Worm (Caenorhabditis elegans) whole organism, L1 larva: ENCODE measurements around the gene Y75B7B.1.

Source experiments
- dpl-1 ChIP-seq, 3 experiments: fragments of 150-350 bp in 2 of 3; sonication (generic microtip) in 1 of 3; optimal IDR thresholded peaks; 2 replicates each; lab custom pipeline; 2014 to 2017; ENCODE audit warnings: missing biosample characterization in 3 of 3, missing genetic modification characterization in 3 of 3, missing genetic modification reagents in 3 of 3
- elt-2 ChIP-seq: sonication (generic microtip); optimal IDR thresholded peaks from 2 replicates; lab custom pipeline; 2016; ENCODE audit warnings: missing genetic modification characterization, mild to moderate bottlenecking, inconsistent platforms, missing compliant biosample characterization, missing genetic modification reagents
- fkh-10 ChIP-seq: sonication (generic microtip); optimal IDR thresholded peaks from 2 replicates; lab custom pipeline; 2017; ENCODE audit warnings: missing biosample characterization, missing genetic modification reagents, missing genetic modification characterization
- hlh-17 ChIP-seq: fragments of 200-800 bp; sonication (Bioruptor generic); optimal IDR thresholded peaks from 2 replicates; lab custom pipeline; 2018; ENCODE audit warnings: missing genetic modification characterization, mild to moderate bottlenecking, missing compliant biosample characterization, moderate library complexity, borderline replicate concordance
- lin-14 ChIP-seq: fragments of 200-800 bp; sonication (Bioruptor generic); optimal IDR thresholded peaks from 2 replicates; lab custom pipeline; 2018; ENCODE audit warnings: mild to moderate bottlenecking, missing genetic modification characterization, moderate library complexity, missing compliant biosample characterization
- mdl-1 ChIP-seq, 2 experiments: fragments of 150-350 bp; optimal IDR thresholded peaks; 2 replicates each; lab custom pipeline; 2014 to 2017; ENCODE audit warnings: missing biosample characterization in 2 of 2, missing genetic modification characterization in 2 of 2, inconsistent platforms in 1 of 2
- mep-1 ChIP-seq: fragments of 150-350 bp; optimal IDR thresholded peaks from 2 replicates; lab custom pipeline; 2014; ENCODE audit warnings: missing biosample characterization, missing genetic modification characterization
- nhr-77 ChIP-seq: fragments of 150-350 bp; optimal IDR thresholded peaks from 2 replicates; lab custom pipeline; 2014; ENCODE audit warnings: missing biosample characterization, missing genetic modification characterization
- nhr-85 ChIP-seq: sonication (generic microtip); peaks from one replicate; lab custom pipeline; 2016; ENCODE audit warnings: missing genetic modification characterization, inconsistent platforms, missing compliant biosample characterization
- snpc-4 ChIP-seq: fragments of 150-350 bp; optimal IDR thresholded peaks from 2 replicates; lab custom pipeline; 2014; ENCODE audit warnings: missing biosample characterization, missing genetic modification characterization
- unc-62 ChIP-seq: fragments of 150-350 bp; optimal IDR thresholded peaks from 2 replicates; lab custom pipeline; 2014; ENCODE audit warnings: missing biosample characterization, missing genetic modification reagents, missing genetic modification characterization

DNA sequence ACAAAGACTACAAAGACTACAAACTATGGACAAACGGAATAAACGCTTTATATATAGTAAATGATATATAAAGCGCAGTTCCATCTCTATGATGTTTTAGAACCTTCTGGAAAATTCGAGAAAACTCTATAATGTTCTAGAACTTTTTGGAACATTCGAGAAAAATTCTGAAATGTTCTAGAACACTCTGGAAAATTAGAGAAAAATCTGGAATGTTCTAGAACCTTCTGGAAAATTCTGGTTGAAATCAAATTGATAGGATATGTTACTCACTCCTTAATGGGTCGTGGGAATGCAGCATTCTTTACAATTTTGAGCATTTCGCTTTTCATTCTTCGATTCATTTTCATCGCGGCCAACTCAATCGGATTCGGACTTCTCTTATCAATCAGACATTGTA is 7.8 kb downstream of the Y75B7B.1 start:
- TF ChIP-seq dpl-1 (GFP tag; optimal IDR thresholded peaks at IDR 0.05; lab: Kevin White, UChicago) (no peak), snpc-4 (tag; lab: Kevin White, UChicago) (no peak), unc-62 (GFP tag; lab: Kevin White, UChicago) (no peak), nhr-85 (tag; lab: Kevin White, UChicago) (no peak), fkh-10 (GFP tag; lab: Kevin White, UChicago) (no peak), nhr-77 (tag; lab: Kevin White, UChicago) (no peak), hlh-17 (GFP tag; lab: Kevin White, UChicago) (no peak), elt-2 (tag; lab: Kevin White, UChicago) (no peak), mep-1 (no peak), lin-14 (GFP tag; lab: Kevin White, UChicago) (no peak), mdl-1 (tag; optimal IDR thresholded peaks at IDR 0.05; lab: Kevin White, UChicago) (no peak)
